Fruit fly (Drosophila melanogaster) whole organism, embryonic: ENCODE measurements around the gene CG34293.

Experiments
- Adf1 ChIP-seq: fragments of 200-800 bp; sonication (Bioruptor generic); IDR thresholded peaks from 2 replicates; pipeline ENCODE4 v1.3.6; 2022; ENCODE audit warnings: missing biosample characterization, missing genetic modification characterization
- Asciz ChIP-seq: fragments of 200-800 bp; sonication (Bioruptor generic); optimal IDR thresholded peaks from 2 replicates; lab custom pipeline; 2017; ENCODE audit warnings: missing biosample characterization, mild to moderate bottlenecking, missing genetic modification characterization, missing genetic modification reagents
- Bgb ChIP-seq: fragments of 200-800 bp; sonication (Bioruptor generic); IDR thresholded peaks from 2 replicates; pipeline ENCODE4 v1.3.6; 2022; ENCODE audit warnings: missing biosample characterization, missing genetic modification characterization; ENCODE audit not compliant: partially characterized antibody
- CG10654 ChIP-seq: fragments of 200-800 bp; sonication (Bioruptor generic); optimal IDR thresholded peaks from 2 replicates; lab custom pipeline; 2016; ENCODE audit warnings: missing biosample characterization, missing genetic modification characterization
- CG10959 ChIP-seq: fragments of 200-800 bp; sonication (Bioruptor generic); IDR thresholded peaks from 2 replicates; pipeline ENCODE4 v1.3.6; 2022; ENCODE audit warnings: missing biosample characterization, missing genetic modification characterization
- CG12155 ChIP-seq: fragments of 200-800 bp; sonication (Bioruptor generic); optimal IDR thresholded peaks from 3 replicates; lab custom pipeline; 2016; ENCODE audit warnings: missing biosample characterization, missing genetic modification characterization
- CG13287 ChIP-seq: fragments of 200-800 bp; sonication (Bioruptor generic); IDR thresholded peaks from 2 replicates; pipeline ENCODE4 v1.3.6; 2022; ENCODE audit warnings: missing biosample characterization, missing genetic modification characterization; ENCODE audit not compliant: partially characterized antibody
- CG16815 ChIP-seq: fragments of 200-800 bp; sonication (Bioruptor generic); optimal IDR thresholded peaks from 3 replicates; lab custom pipeline; 2017; ENCODE audit warnings: missing biosample characterization, mild to moderate bottlenecking, missing genetic modification characterization
- CG17385 ChIP-seq: fragments of 200-800 bp; sonication (Bioruptor generic); optimal IDR thresholded peaks from 3 replicates; lab custom pipeline; 2018; ENCODE audit warnings: missing biosample characterization, mild to moderate bottlenecking, missing genetic modification characterization
- CG31224 ChIP-seq: fragments of 200-800 bp; sonication (Bioruptor generic); IDR thresholded peaks from 2 replicates; pipeline ENCODE4 v1.3.6; 2022; ENCODE audit warnings: missing biosample characterization, missing genetic modification characterization
- CG32532 ChIP-seq: fragments of 200-800 bp; sonication (Bioruptor generic); IDR thresholded peaks from 2 replicates; pipeline ENCODE4 v1.3.6; 2022; ENCODE audit warnings: missing biosample characterization, missing genetic modification characterization
- CG32767 ChIP-seq: fragments of 200-800 bp; sonication (Bioruptor generic); IDR thresholded peaks from 2 replicates; pipeline ENCODE4 v1.3.6; 2022; ENCODE audit warnings: missing biosample characterization, missing genetic modification characterization
- CG33213 ChIP-seq: fragments of 200-800 bp; sonication (Bioruptor generic); optimal IDR thresholded peaks from 3 replicates; lab custom pipeline; 2016; ENCODE audit warnings: missing biosample characterization, missing genetic modification characterization
- CG34376 ChIP-seq: fragments of 200-800 bp; sonication (Bioruptor generic); optimal IDR thresholded peaks from 2 replicates; lab custom pipeline; 2018; ENCODE audit warnings: missing biosample characterization, mild to moderate bottlenecking, missing genetic modification characterization
- CG4328 ChIP-seq: fragments of 200-800 bp; sonication (Bioruptor generic); optimal IDR thresholded peaks from 3 replicates; lab custom pipeline; 2017; ENCODE audit warnings: missing biosample characterization, missing genetic modification reagents, missing genetic modification characterization
- CG4404 ChIP-seq: fragments of 200-800 bp; sonication (Bioruptor generic); IDR thresholded peaks from 2 replicates; pipeline ENCODE4 v1.3.6; 2022; ENCODE audit warnings: missing biosample characterization, missing genetic modification characterization
- CG4617 ChIP-seq: fragments of 200-800 bp; sonication (Bioruptor generic); optimal IDR thresholded peaks from 3 replicates; lab custom pipeline; 2016; ENCODE audit warnings: missing biosample characterization, missing genetic modification characterization, borderline replicate concordance
- CG6854 ChIP-seq: fragments of 200-800 bp; sonication (Bioruptor generic); optimal IDR thresholded peaks from 3 replicates; lab custom pipeline; 2017; ENCODE audit warnings: missing biosample characterization, mild to moderate bottlenecking, missing genetic modification characterization
- CkIIα-i1 ChIP-seq: fragments of 200-800 bp; sonication (Bioruptor generic); IDR thresholded peaks from 2 replicates; pipeline ENCODE4 v1.3.6; 2022; ENCODE audit warnings: missing biosample characterization, missing genetic modification characterization
- CoRest ChIP-seq: fragments of 200-800 bp; sonication (Bioruptor generic); optimal IDR thresholded peaks from 3 replicates; lab custom pipeline; 2018; ENCODE audit warnings: missing biosample characterization, mild to moderate bottlenecking, missing genetic modification characterization, moderate library complexity
- D19B ChIP-seq: fragments of 200-800 bp; sonication (Bioruptor generic); optimal IDR thresholded peaks from 2 replicates; lab custom pipeline; 2017; ENCODE audit warnings: missing biosample characterization, mild to moderate bottlenecking, missing genetic modification characterization
- Deaf1 ChIP-seq: fragments of 200-800 bp; optimal IDR thresholded peaks from 3 replicates; lab custom pipeline; 2019; ENCODE audit warnings: missing biosample characterization, mild to moderate bottlenecking, missing genetic modification characterization, moderate library complexity
- Hand ChIP-seq: fragments of 200-800 bp; sonication (Bioruptor generic); optimal IDR thresholded peaks from 2 replicates; lab custom pipeline; 2017; ENCODE audit warnings: mild to moderate bottlenecking, missing biosample characterization, missing genetic modification reagents, missing genetic modification characterization
- HmgZ ChIP-seq: fragments of 200-800 bp; sonication (Bioruptor generic); optimal IDR thresholded peaks from 2 replicates; lab custom pipeline; 2018; ENCODE audit warnings: missing biosample characterization, mild to moderate bottlenecking, missing genetic modification characterization
- Hr78 ChIP-seq, 2 experiments: fragments of 200-800 bp in 1 of 2; fragments of >200 bp in 1 of 2; sonication (Bioruptor generic) in 1 of 2; optimal IDR thresholded peaks; 2 replicates each; lab custom pipeline; 2017 to 2019; ENCODE audit warnings: missing biosample characterization in 2 of 2, missing genetic modification characterization in 2 of 2, mild to moderate bottlenecking in 1 of 2, moderate library complexity in 1 of 2
- Pdp1 ChIP-seq, 2 experiments: fragments of 200-800 bp; sonication (Bioruptor generic); optimal IDR thresholded peaks; 3 replicates each; lab custom pipeline; 2016; ENCODE audit warnings: missing biosample characterization in 2 of 2, missing genetic modification characterization in 2 of 2, mild to moderate bottlenecking in 1 of 2, moderate library complexity in 1 of 2
- Sin3A ChIP-seq: fragments of >200 bp; optimal IDR thresholded peaks from 2 replicates; lab custom pipeline; 2018
- TFAM ChIP-seq: fragments of 200-800 bp; sonication (Bioruptor generic); optimal IDR thresholded peaks from 2 replicates; lab custom pipeline; 2017; ENCODE audit warnings: missing biosample characterization, missing genetic modification characterization, inconsistent platforms
- Trl ChIP-seq, 3 experiments: fragments of >200 bp in 2 of 3; fragments of 200-800 bp in 1 of 3; sonication (Bioruptor generic) in 1 of 3; optimal IDR thresholded peaks; 2 replicates in 1 of 3; 3 replicates in 2 of 3; lab custom pipeline; 2016 to 2017; ENCODE audit warnings: missing biosample characterization in 1 of 3, missing genetic modification characterization in 1 of 3
- chinmo ChIP-seq: fragments of 200-800 bp; sonication (Bioruptor generic); IDR thresholded peaks from 4 replicates; pipeline ENCODE4 v1.3.6; 2022; ENCODE audit warnings: missing biosample characterization, missing genetic modification characterization; ENCODE audit not compliant: partially characterized antibody
- ci ChIP-seq: fragments of 200-800 bp; sonication (Bioruptor generic); IDR thresholded peaks from 3 replicates; pipeline ENCODE4 v1.3.6; 2022; ENCODE audit warnings: missing biosample characterization, missing genetic modification characterization
- danr ChIP-seq: fragments of 200-800 bp; sonication (Bioruptor generic); IDR thresholded peaks from 2 replicates; pipeline ENCODE4 v1.3.6; 2022; ENCODE audit warnings: missing biosample characterization, missing genetic modification characterization
- esg ChIP-seq: fragments of 200-800 bp; sonication (Bioruptor generic); conservative IDR thresholded peaks from 2 replicates; pipeline ENCODE4 v1.3.6; 2022; ENCODE audit warnings: missing biosample characterization, missing genetic modification characterization
- exex ChIP-seq: fragments of 200-800 bp; sonication (Bioruptor generic); optimal IDR thresholded peaks from 4 replicates; lab custom pipeline; 2018; ENCODE audit warnings: missing biosample characterization, mild to moderate bottlenecking, missing genetic modification characterization, moderate library complexity
- grn ChIP-seq: fragments of 200-800 bp; sonication (Bioruptor generic); optimal IDR thresholded peaks from 3 replicates; lab custom pipeline; 2017; ENCODE audit warnings: missing biosample characterization, missing genetic modification characterization
- gro ChIP-seq: fragments of 200-800 bp; sonication (Bioruptor generic); optimal IDR thresholded peaks from 2 replicates; lab custom pipeline; 2016; ENCODE audit warnings: missing biosample characterization, missing genetic modification characterization
- lbe ChIP-seq: fragments of 200-800 bp; sonication (Bioruptor generic); optimal IDR thresholded peaks from 2 replicates; lab custom pipeline; 2016; ENCODE audit warnings: missing biosample characterization, mild to moderate bottlenecking, missing genetic modification characterization
- lilli ChIP-seq: fragments of 200-800 bp; sonication (Bioruptor generic); optimal IDR thresholded peaks from 3 replicates; lab custom pipeline; 2016; ENCODE audit warnings: missing biosample characterization, missing genetic modification characterization
- nmo ChIP-seq: fragments of 200-800 bp; sonication (Bioruptor generic); optimal IDR thresholded peaks from 2 replicates; lab custom pipeline; 2018; ENCODE audit warnings: missing biosample characterization, mild to moderate bottlenecking, missing genetic modification characterization, moderate library complexity
- ranshi ChIP-seq: fragments of 200-800 bp; sonication (Bioruptor generic); IDR thresholded peaks from 2 replicates; pipeline ENCODE4 v1.3.6; 2022; ENCODE audit warnings: missing biosample characterization, missing genetic modification characterization
- salm ChIP-seq: fragments of 200-800 bp; sonication (Bioruptor generic); optimal IDR thresholded peaks from 2 replicates; lab custom pipeline; 2018; ENCODE audit warnings: missing biosample characterization, mild to moderate bottlenecking, missing genetic modification characterization
- slbo ChIP-seq: fragments of 200-800 bp; sonication (Bioruptor generic); IDR thresholded peaks from 2 replicates; pipeline ENCODE4 v1.3.6; 2022; ENCODE audit warnings: missing biosample characterization, missing genetic modification characterization
- slou ChIP-seq: fragments of 200-800 bp; sonication (Bioruptor generic); optimal IDR thresholded peaks from 3 replicates; lab custom pipeline; 2016; ENCODE audit warnings: missing biosample characterization, missing genetic modification characterization
- sob ChIP-seq: fragments of 200-800 bp; sonication (Bioruptor generic); IDR thresholded peaks from 2 replicates; pipeline ENCODE4 v1.3.6; 2022; ENCODE audit warnings: missing biosample characterization, missing genetic modification characterization

The CG34293 gene

DNA sequence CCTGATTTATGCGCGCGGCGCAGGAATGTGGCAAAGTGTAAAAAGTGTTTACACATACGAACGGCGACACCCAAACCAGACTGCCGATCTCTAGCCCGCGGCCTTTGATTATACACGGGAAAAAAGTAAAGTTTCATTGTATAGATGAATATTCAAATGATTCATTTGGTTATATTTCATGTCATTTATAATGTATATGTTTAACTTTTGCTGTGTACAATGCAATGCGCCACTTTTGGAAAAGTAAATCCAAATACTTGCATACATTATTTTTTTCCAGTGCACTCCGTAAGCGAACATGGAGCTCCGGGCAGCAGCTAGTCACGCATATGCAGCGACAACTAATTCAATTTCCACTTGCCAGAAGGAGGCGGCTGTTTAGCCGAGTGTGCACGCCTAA lies 2.0 kb upstream of the CG34293 start (continued):
- TF ChIP-seq CG4617 (GFP tag; lab: Kevin White, UChicago) (no peak), CkIIα-i1 (no peak), CG12155 (GFP tag; lab: Kevin White, UChicago) (no peak)

dm6 chr3R:27162824-27163223 lies 2.6 kb downstream of the CG34293 start, which contains the start of gene ppk31:
TSS of gene ppk31 (plus strand) at chr3R:27163124.
- TF ChIP-seq lilli = no peak
- no peak for TF ChIP-seq danr (GFP tag; lab: Robert Waterston, UW)
- TF ChIP-seq HmgZ (tag; lab: Kevin White, UChicago) = no peak

dm6 chr3R:27160858-27161257 lies 4.5 kb downstream of the CG34293 start, which contains the start of gene CG5909:
TSS of gene CG5909 (plus strand) at chr3R:27161158.
- TF ChIP-seq Adf1 (GFP tag; lab: Robert Waterston, UW) (no peak), Asciz (GFP tag; lab: Kevin White, UChicago) (no peak), Sin3A (lab: Kevin White, UChicago) (no peak), CG4328 (GFP tag; lab: Kevin White, UChicago) (no peak), TFAM (GFP tag; lab: Kevin White, UChicago) (no peak), slou (GFP tag; lab: Kevin White, UChicago) (no peak), Bgb (GFP tag; lab: Robert Waterston, UW) (no peak), CG31224 (no peak), esg (no peak), ci (GFP tag; lab: Robert Waterston, UW) (no peak), chinmo (GFP tag; lab: Robert Waterston, UW) (no peak)

DNA sequence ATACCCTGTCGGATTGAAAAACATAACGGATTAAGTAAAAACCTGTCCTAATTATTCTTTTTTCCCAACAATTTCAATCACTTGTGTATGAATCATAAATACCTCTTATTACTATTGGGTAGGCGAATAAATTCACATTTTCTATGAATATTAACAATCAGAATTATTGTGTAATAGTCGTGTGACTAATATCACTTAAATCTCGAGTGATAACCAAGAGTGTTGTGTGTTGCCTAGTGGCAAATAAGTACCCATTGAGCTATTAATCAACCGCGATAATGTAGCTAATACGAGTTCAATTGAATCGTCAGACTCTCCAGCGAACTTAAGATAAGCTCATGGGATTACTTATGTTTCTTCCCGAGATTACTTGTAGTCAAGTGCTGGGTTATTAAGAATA lies 5.5 kb downstream of the CG34293 start:
- peak; percentile 1 for TF ChIP-seq CG34376 (GFP tag; lab: Kevin White, UChicago)
- TF ChIP-seq exex (tag; lab: Kevin White, UChicago) = peak; percentile 82
- TF ChIP-seq CG32532 = no peak
- TF ChIP-seq gro (GFP tag; lab: Kevin White, UChicago) = peak; percentile 5
- TF ChIP-seq salm (tag; lab: Kevin White, UChicago) = no peak
- no peak for TF ChIP-seq CG6854 (GFP tag; lab: Kevin White, UChicago)
- peak in 1 of 2 experiments; percentile 69 for TF ChIP-seq Pdp1 (GFP tag; optimal IDR thresholded peaks at IDR 0.05; lab: Kevin White, UChicago)
- no peak for TF ChIP-seq Hr78 (GFP tag; optimal IDR thresholded peaks at IDR 0.05; lab: Kevin White, UChicago)
- peak; percentile 64 for TF ChIP-seq D19B (GFP tag; lab: Kevin White, UChicago)
- TF ChIP-seq, all 482 proteins: peak for 5

- TF ChIP-seq ranshi (no peak), Trl (optimal IDR thresholded peaks at IDR 0.05; lab: Kevin White, UChicago) (peak in 1 of 2 experiments; percentile 36), Trl (GFP tag; optimal IDR thresholded peaks at IDR 0.05; lab: Kevin White, UChicago) (no peak), lbe (no peak), Hand (GFP tag; lab: Kevin White, UChicago) (no peak), sob (GFP tag; lab: Robert Waterston, UW) (peak; percentile 24; the same call in 1 of the 2 replicates), CG33213 (GFP tag; lab: Kevin White, UChicago) (no peak), Deaf1 (tag; lab: Kevin White, UChicago) (peak; percentile 32), Bgb (GFP tag; lab: Robert Waterston, UW) (no peak), CG32767 (GFP tag; lab: Robert Waterston, UW) (no peak), CG16815 (GFP tag; lab: Kevin White, UChicago) (no peak), CG10959 (GFP tag; lab: Robert Waterston, UW) (no peak), CG17385 (GFP tag; lab: Kevin White, UChicago) (no peak), CG32532 (peak; percentile 26; the same call in 1 of the 2 replicates), slbo (GFP tag; lab: Robert Waterston, UW) (no peak), CG10654 (no peak), nmo (GFP tag; lab: Kevin White, UChicago) (no peak), CG13287 (GFP tag; lab: Robert Waterston, UW) (peak; percentile 36; the same call in 1 of the 2 replicates), grn (peak; percentile 17), CG4404 (GFP tag; lab: Robert Waterston, UW) (0 out of 2 replicates have a peak, but pooled peaks have one; percentile 34), CoRest (tag; lab: Kevin White, UChicago) (no peak)
Observed at dm6 chr3R:27157814-27158213, 7.6 kb downstream of the CG34293 start, which contains the start of gene grass. TSS of gene grass (plus strand) at chr3R:27157948.
